Fruit fly (Drosophila melanogaster): Measurements from ENCODE around the gene CG18675.

DNA sequence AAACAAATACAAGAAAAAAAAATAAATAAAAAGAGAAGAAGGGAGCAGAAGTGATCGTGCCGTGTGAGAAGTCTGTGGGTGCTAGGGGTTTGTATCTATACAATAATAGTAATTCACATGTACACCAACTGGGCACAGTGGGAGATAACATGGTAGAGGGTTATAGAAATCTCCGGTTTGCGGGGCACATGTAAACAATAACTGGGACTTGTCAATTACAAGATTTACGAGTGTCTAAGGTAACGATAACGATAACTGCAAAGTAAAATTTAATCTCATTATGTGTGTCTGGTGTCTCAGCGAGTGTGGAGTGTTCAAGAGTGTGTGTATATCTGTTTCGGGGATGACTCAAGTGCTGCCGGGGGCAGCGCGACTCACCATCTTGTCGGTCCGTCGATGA, 42.9 kb upstream of the CG18675 start:
- TF ChIP-seq CTCF (optimal IDR thresholded peaks at IDR 0.05) (no peak), CG8478 (optimal IDR thresholded peaks at IDR 0.05) (no peak)
